Worm (Caenorhabditis elegans): ENCODE results near the gene pph-2.

- TF ChIP-seq unc-62 (GFP tag; optimal IDR thresholded peaks at IDR 0.05) (no peak), unc-130 (GFP tag; optimal IDR thresholded peaks at IDR 0.05) (no peak), nhr-90 (tag; optimal IDR thresholded peaks at IDR 0.05) (no peak), dpff-1 (tag; optimal IDR thresholded peaks at IDR 0.05) (no peak), snpc-3.4 (tag; optimal IDR thresholded peaks at IDR 0.05) (no peak), Y53G8AR.9 (GFP tag; conservative IDR thresholded peaks at IDR 0.05) (no peak)
These were observed 26.1 kb upstream of the pph-2 start for ce11 chrIV:11903676-11904075.
